Worm (Caenorhabditis elegans): ENCODE data around the gene C37E2.2.

- TF ChIP-seq ama-1 (optimal IDR thresholded peaks at IDR 0.05): no peak
- TF ChIP-seq flt-1 (GFP tag; IDR thresholded peaks at IDR 0.05): no peak
- TF ChIP-seq ceh-13 (GFP tag; optimal IDR thresholded peaks at IDR 0.05): no peak
- TF ChIP-seq ets-7 (tag; optimal IDR thresholded peaks at IDR 0.05): no peak
- no peak for TF ChIP-seq hnd-1 (tag; optimal IDR thresholded peaks at IDR 0.05)
- TF ChIP-seq tbx-11 (GFP tag; IDR thresholded peaks at IDR 0.05): no peak
- TF ChIP-seq hmbx-1 (tag; optimal IDR thresholded peaks at IDR 0.05): no peak
- TF ChIP-seq B0310.2 (tag; optimal IDR thresholded peaks at IDR 0.05): no peak
- no peak for TF ChIP-seq tra-4 (tag; optimal IDR thresholded peaks at IDR 0.05)
- no peak for TF ChIP-seq F13C5.2 (tag; optimal IDR thresholded peaks at IDR 0.05)
- TF ChIP-seq scrt-1 (GFP tag; IDR thresholded peaks at IDR 0.05): no peak
- TF ChIP-seq hmg-4 (GFP tag; optimal IDR thresholded peaks at IDR 0.05): no peak
- no peak for TF ChIP-seq aly-1 (tag; optimal IDR thresholded peaks at IDR 0.05)
- no peak for TF ChIP-seq ceh-36 (tag; optimal IDR thresholded peaks at IDR 0.05)
These were observed at the start of gene C37E2.2 for ce11 chrX:14175740-14176139.
